Worm (Caenorhabditis elegans) whole organism, late embryonic: ENCODE results near the gene C35A11.3.
A peak's percentile ranks its signal among the peaks of the same experiment; 100 is the strongest.

Experiments used
- C38D4.7 ChIP-seq: fragments of 200-800 bp; sonication (Bioruptor generic); optimal IDR thresholded peaks from 2 replicates; lab custom pipeline; 2018; ENCODE audit warnings: mild to moderate bottlenecking, missing genetic modification characterization, moderate library complexity, missing compliant biosample characterization
- K09A11.1 ChIP-seq: sonication (generic microtip); optimal IDR thresholded peaks from 2 replicates; lab custom pipeline; 2017; ENCODE audit warnings: antibody characterized with exemption, mild to moderate bottlenecking, missing genetic modification characterization, missing compliant biosample characterization; ENCODE audit not compliant: insufficient read depth
- T23F11.4 ChIP-seq: fragments of 200-800 bp; sonication (Bioruptor generic); optimal IDR thresholded peaks from 2 replicates; lab custom pipeline; 2018; ENCODE audit warnings: mild to moderate bottlenecking, missing genetic modification characterization, missing compliant biosample characterization
- Y22D7AL.16 ChIP-seq: sonication (generic microtip); optimal IDR thresholded peaks from 2 replicates; lab custom pipeline; 2016; ENCODE audit warnings: missing genetic modification characterization, missing compliant biosample characterization
- ama-1 ChIP-seq: fragments of 150-350 bp; optimal IDR thresholded peaks from 2 replicates; lab custom pipeline; 2014
- ceh-18 ChIP-seq: sonication (generic microtip); optimal IDR thresholded peaks from 2 replicates; lab custom pipeline; 2016; ENCODE audit warnings: missing genetic modification characterization, missing compliant biosample characterization
- ceh-19 ChIP-seq: fragments of 200-800 bp; sonication (Bioruptor generic); optimal IDR thresholded peaks from 2 replicates; lab custom pipeline; 2018; ENCODE audit warnings: mild to moderate bottlenecking, missing genetic modification characterization, missing compliant biosample characterization
- ceh-2 ChIP-seq: sonication (generic microtip); optimal IDR thresholded peaks from 2 replicates; lab custom pipeline; 2016; ENCODE audit warnings: missing genotype, missing genetic modification characterization, missing compliant biosample characterization
- ceh-22 ChIP-seq: sonication (generic microtip); optimal IDR thresholded peaks from 2 replicates; lab custom pipeline; 2017; ENCODE audit warnings: missing biosample characterization, missing genetic modification characterization
- ceh-24 ChIP-seq: sonication (generic microtip); optimal IDR thresholded peaks from 2 replicates; lab custom pipeline; 2016; ENCODE audit warnings: mild to moderate bottlenecking, missing genetic modification characterization, missing compliant biosample characterization
- ceh-31 ChIP-seq: sonication (generic microtip); optimal IDR thresholded peaks from 2 replicates; lab custom pipeline; 2016; ENCODE audit warnings: missing genetic modification characterization, missing compliant biosample characterization
- ceh-34 ChIP-seq: sonication (generic microtip); optimal IDR thresholded peaks from 2 replicates; lab custom pipeline; 2016; ENCODE audit warnings: mild to moderate bottlenecking, missing genetic modification characterization, missing compliant biosample characterization
- ceh-45 ChIP-seq: fragments of 200-800 bp; sonication (Bioruptor generic); IDR thresholded peaks from 2 replicates; pipeline ENCODE4 v1.3.6; 2022; ENCODE audit warnings: missing genetic modification reagents, missing genetic modification characterization, missing compliant biosample characterization
- ceh-48 ChIP-seq: sonication (generic microtip); optimal IDR thresholded peaks from 2 replicates; lab custom pipeline; 2016; ENCODE audit warnings: missing genetic modification characterization, inconsistent platforms, missing compliant biosample characterization
- ceh-9 ChIP-seq: sonication (generic microtip); optimal IDR thresholded peaks from 2 replicates; lab custom pipeline; 2016; ENCODE audit warnings: mild to moderate bottlenecking, missing genetic modification characterization, inconsistent platforms, missing compliant biosample characterization
- dmd-4 ChIP-seq: sonication (generic microtip); optimal IDR thresholded peaks from 2 replicates; lab custom pipeline; 2016; ENCODE audit warnings: borderline replicate concordance, missing genetic modification characterization, missing compliant biosample characterization
- dve-1 ChIP-seq: sonication (generic microtip); optimal IDR thresholded peaks from 2 replicates; lab custom pipeline; 2017; ENCODE audit warnings: antibody characterized with exemption, mild to moderate bottlenecking, missing genetic modification characterization, missing compliant biosample characterization
- elt-2 ChIP-seq: sonication (generic microtip); optimal IDR thresholded peaks from 2 replicates; lab custom pipeline; 2016; ENCODE audit warnings: missing genetic modification reagents, missing genetic modification characterization, missing compliant biosample characterization
- elt-4 ChIP-seq: sonication (generic microtip); optimal IDR thresholded peaks from 2 replicates; lab custom pipeline; 2016; ENCODE audit warnings: missing genetic modification characterization, missing compliant biosample characterization
- fax-1 ChIP-seq: sonication (generic microtip); optimal IDR thresholded peaks from 2 replicates; lab custom pipeline; 2016; ENCODE audit warnings: missing genotype, missing genetic modification characterization, missing compliant biosample characterization
- fkh-6 ChIP-seq: sonication (generic microtip); optimal IDR thresholded peaks from 2 replicates; lab custom pipeline; 2016; ENCODE audit warnings: missing genetic modification characterization, missing compliant biosample characterization
- hlh-15 ChIP-seq: sonication (generic microtip); optimal IDR thresholded peaks from 2 replicates; lab custom pipeline; 2016; ENCODE audit warnings: missing genetic modification characterization, missing compliant biosample characterization
- hlh-6 ChIP-seq: sonication (generic microtip); optimal IDR thresholded peaks from 2 replicates; lab custom pipeline; 2016; ENCODE audit warnings: missing genotype, missing genetic modification characterization, missing compliant biosample characterization
- hlh-8 ChIP-seq: sonication (generic microtip); optimal IDR thresholded peaks from 2 replicates; lab custom pipeline; 2016; ENCODE audit warnings: missing genotype, missing genetic modification characterization, missing compliant biosample characterization
- nhr-11 ChIP-seq: fragments of 150-350 bp; optimal IDR thresholded peaks from 2 replicates; lab custom pipeline; 2014; ENCODE audit warnings: missing biosample characterization, missing genetic modification characterization
- npax-4 ChIP-seq: sonication (generic microtip); optimal IDR thresholded peaks from 2 replicates; lab custom pipeline; 2016; ENCODE audit warnings: missing genetic modification characterization, missing compliant biosample characterization
- pax-1 ChIP-seq: fragments of 150-350 bp; optimal IDR thresholded peaks from 2 replicates; lab custom pipeline; 2014; ENCODE audit warnings: missing biosample characterization, missing genetic modification characterization
- pha-4 ChIP-seq: fragments of 150-350 bp; optimal IDR thresholded peaks from 2 replicates; lab custom pipeline; 2018; ENCODE audit warnings: missing biosample characterization, missing genetic modification reagents, missing genetic modification characterization
- pros-1 ChIP-seq: fragments of 150-350 bp; optimal IDR thresholded peaks from 2 replicates; lab custom pipeline; 2014; ENCODE audit warnings: missing biosample characterization, missing genetic modification reagents, missing genetic modification characterization
- ref-2 ChIP-seq: sonication (generic microtip); optimal IDR thresholded peaks from 2 replicates; lab custom pipeline; 2016; ENCODE audit warnings: missing genetic modification characterization, missing compliant biosample characterization
- rnt-1 ChIP-seq: sonication (generic microtip); optimal IDR thresholded peaks from 2 replicates; lab custom pipeline; 2016; ENCODE audit warnings: missing genetic modification characterization, missing compliant biosample characterization
- sdc-2 ChIP-seq: sonication (generic microtip); optimal IDR thresholded peaks from 2 replicates; lab custom pipeline; 2016; ENCODE audit warnings: missing genotype, missing genetic modification characterization, missing compliant biosample characterization
- sox-4 ChIP-seq: sonication (generic microtip); optimal IDR thresholded peaks from 2 replicates; lab custom pipeline; 2017; ENCODE audit warnings: mild to moderate bottlenecking, missing genetic modification characterization, inconsistent platforms, missing compliant biosample characterization
- ttx-3 ChIP-seq: sonication (generic microtip); optimal IDR thresholded peaks from 2 replicates; lab custom pipeline; 2016; ENCODE audit warnings: missing genetic modification reagents, missing genetic modification characterization, missing compliant biosample characterization
- unc-3 ChIP-seq, 2 experiments: fragments of 200-800 bp in 1 of 2; sonication (Bioruptor generic) in 1 of 2; sonication (generic microtip) in 1 of 2; conservative IDR thresholded peaks in 1 of 2; optimal IDR thresholded peaks in 1 of 2; 2 replicates each; pipeline versions ENCODE4 v1.3.6 to Lab custom; 2016 to 2022; ENCODE audit warnings: missing compliant biosample characterization in 2 of 2, missing genetic modification characterization in 2 of 2, missing genetic modification reagents in 1 of 2
- unc-42 ChIP-seq: sonication (generic microtip); optimal IDR thresholded peaks from 2 replicates; lab custom pipeline; 2016; ENCODE audit warnings: missing genotype, missing genetic modification characterization, missing compliant biosample characterization
- unc-86 ChIP-seq: sonication (generic microtip); optimal IDR thresholded peaks from 2 replicates; lab custom pipeline; 2016; ENCODE audit warnings: missing genetic modification characterization, missing compliant biosample characterization
- ztf-16 ChIP-seq: sonication (generic microtip); optimal IDR thresholded peaks from 2 replicates; lab custom pipeline; 2017; ENCODE audit warnings: missing genetic modification characterization, missing compliant biosample characterization

The C35A11.3 gene

DNA sequence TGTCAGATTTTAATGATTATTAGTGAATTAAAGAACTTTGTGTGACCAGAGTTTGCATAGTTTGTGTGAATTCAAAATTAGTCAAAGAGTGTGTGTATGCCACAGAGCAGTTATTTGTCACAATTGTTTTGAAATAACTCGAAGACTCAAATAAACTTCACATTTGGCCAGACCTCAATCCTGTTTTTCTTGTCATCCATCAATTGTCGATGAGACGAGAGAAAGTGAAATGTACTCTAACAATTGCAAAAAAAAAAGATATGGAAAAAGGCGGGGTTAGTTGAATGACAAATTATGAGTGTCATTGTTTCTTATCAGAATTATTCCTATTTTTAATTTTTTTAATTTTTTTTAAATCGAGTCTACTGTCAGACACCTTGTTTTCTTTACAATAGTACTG, 7.4 kb upstream of the C35A11.3 start, which contains the start of gene T09D3.8:
Gene T09D3.8 (plus strand): TSS at position 301 of the 400 bp plus-strand sequence.
- TF ChIP-seq T23F11.4 (GFP tag; lab: Kevin White, UChicago) (no peak), ama-1 (lab: Kevin White, UChicago) (no peak), ceh-22 (no peak), ceh-34 (tag; lab: Kevin White, UChicago) (no peak), ref-2 (tag; lab: Kevin White, UChicago) (no peak), hlh-8 (tag; lab: Kevin White, UChicago) (no peak)

DNA sequence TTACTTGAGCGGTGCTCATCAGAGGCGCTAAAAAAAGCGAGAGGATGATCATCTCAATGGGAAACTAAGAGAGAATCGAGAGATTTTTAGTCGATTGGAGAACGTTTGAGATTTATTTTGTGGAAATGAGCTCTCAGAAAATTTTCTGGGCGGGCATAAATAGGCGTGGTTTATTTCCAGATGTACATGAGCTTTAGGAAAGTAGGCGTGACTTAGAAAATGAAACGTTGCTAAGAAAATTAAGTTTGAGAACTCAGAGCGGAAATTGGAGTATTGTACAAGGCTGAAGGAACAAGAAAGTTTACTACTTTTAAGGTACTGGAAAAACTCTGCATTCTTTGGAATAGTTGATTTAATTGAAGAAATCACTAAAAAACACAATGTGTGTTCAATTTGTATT, 3.4 kb upstream of the C35A11.3 start, which contains the start of gene T09D3.9:
Gene T09D3.9 (minus strand): TSS at position 101 of the 400 bp plus-strand sequence.
- no peak for TF ChIP-seq C38D4.7 (GFP tag; lab: Kevin White, UChicago)
- no peak for TF ChIP-seq elt-2 (tag; lab: Kevin White, UChicago)
- TF ChIP-seq rnt-1 (tag; lab: Kevin White, UChicago) = no peak
- TF ChIP-seq dmd-4 (tag; lab: Kevin White, UChicago) = no peak
- TF ChIP-seq ztf-16 (tag; lab: Kevin White, UChicago) = no peak
- no peak for TF ChIP-seq pax-1 (tag; lab: Kevin White, UChicago)
- TF ChIP-seq npax-4 (tag; lab: Kevin White, UChicago) = no peak
- TF ChIP-seq pros-1 (tag; lab: Kevin White, UChicago) = no peak

DNA sequence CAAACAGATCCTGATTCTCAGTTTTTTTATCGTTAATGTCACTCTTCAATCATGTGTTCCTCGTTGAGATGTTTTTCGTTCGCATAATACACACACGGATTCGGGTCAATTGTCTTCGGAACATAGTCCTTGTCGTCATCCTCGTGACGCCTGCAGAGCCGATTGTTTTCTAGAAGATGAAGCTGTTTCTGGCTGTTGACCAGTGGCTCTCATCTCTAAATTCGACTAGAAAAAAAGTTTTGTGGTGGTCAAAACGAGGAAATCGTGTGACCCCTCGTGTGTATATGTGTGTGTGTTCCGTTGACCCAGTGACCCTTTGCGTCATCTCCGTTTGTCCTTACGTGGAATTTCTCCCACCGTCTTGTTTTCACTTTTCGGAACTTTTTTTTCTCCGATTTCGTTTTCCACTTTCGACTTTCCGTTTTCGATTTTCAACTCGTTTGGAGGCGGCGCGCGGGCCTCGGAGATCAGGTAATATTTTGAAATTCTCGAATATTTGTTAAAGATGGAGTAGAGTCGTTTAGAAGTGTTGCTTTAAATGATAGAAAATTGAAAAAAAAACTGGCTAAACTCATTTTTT, 13.8 kb downstream of the C35A11.3 start, which contains the start of gene C35A11.2:
Gene C35A11.2 (plus strand): TSS at position 386 of the 580 bp plus-strand sequence.
- TF ChIP-seq pha-4 (tag; lab: Kevin White, UChicago) (no peak), hlh-6 (tag; lab: Kevin White, UChicago) (no peak), pros-1 (tag; lab: Kevin White, UChicago) (no peak)
- TF ChIP-seq, all 69 proteins: peak for 0

DNA sequence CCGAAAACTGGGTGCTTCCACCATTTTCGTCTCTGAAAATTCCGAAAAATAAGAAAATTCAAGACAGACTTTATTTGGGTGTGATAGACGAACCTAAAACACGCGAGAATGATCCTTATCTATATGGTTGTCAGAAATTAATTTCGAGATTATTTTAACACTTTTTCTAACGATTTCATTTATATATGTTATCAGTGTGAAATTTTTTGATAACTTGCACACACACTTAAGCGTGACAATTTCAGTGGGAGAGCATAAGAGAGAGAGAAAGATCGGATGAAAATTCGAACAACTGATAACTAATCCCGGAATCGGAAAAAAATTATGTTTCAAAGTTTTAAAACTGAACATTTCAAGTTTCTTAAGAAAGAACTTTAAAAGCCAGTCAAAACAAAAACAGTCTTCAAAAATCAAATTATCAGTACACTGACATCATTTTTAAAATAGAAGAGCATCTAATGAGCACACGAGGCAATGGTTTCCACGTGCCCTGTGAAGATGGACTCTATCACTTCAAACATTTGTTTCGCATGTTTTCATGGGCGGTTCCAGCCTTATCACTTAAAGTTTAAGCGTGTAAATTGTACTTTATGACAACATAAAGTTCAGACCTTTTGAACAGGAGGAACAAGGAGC, 20.9 kb downstream of the C35A11.3 start, which contains the start of gene C35A11.4:
Gene C35A11.4 (minus strand): TSS at position 156 of the 636 bp plus-strand sequence.
- TF ChIP-seq ceh-45 (GFP tag; lab: Robert Waterston, UW) (no peak), elt-2 (tag; lab: Kevin White, UChicago) (peak; percentile 43)

DNA sequence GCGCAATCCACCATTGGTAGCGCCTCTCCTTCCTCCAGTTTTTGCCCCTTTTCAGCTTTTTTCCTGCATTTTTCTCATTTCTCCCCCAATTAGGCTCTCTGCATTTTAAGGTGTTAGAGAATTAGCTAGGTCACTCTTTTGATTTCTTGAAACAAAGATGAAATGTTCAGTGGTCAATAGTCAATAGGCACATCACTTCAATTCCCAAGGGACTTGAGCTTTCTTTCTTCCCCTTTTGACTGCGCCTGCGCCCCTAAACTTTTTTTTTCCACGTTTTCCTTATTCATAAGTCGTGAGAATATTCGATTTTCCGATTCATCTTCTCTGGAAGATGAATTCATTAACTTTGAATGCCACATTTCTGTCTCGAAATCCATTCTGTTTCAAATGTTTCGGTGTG, 31.7 kb downstream of the C35A11.3 start:
- TF ChIP-seq elt-4 = no peak
- no peak for TF ChIP-seq ceh-19 (GFP tag; lab: Kevin White, UChicago)
- peak; percentile 26 for TF ChIP-seq unc-42 (tag; lab: Kevin White, UChicago)
- no peak for TF ChIP-seq sox-4 (tag; lab: Kevin White, UChicago)
- TF ChIP-seq ceh-18 (tag; lab: Kevin White, UChicago) = no peak
- TF ChIP-seq ceh-24 (tag; lab: Kevin White, UChicago) = no peak
- peak; percentile 83 for TF ChIP-seq unc-3 (GFP tag; conservative IDR thresholded peaks at IDR 0.05; lab: Robert Waterston, UW)
- peak; percentile 84 for TF ChIP-seq unc-3 (tag; optimal IDR thresholded peaks at IDR 0.05; lab: Kevin White, UChicago)

DNA sequence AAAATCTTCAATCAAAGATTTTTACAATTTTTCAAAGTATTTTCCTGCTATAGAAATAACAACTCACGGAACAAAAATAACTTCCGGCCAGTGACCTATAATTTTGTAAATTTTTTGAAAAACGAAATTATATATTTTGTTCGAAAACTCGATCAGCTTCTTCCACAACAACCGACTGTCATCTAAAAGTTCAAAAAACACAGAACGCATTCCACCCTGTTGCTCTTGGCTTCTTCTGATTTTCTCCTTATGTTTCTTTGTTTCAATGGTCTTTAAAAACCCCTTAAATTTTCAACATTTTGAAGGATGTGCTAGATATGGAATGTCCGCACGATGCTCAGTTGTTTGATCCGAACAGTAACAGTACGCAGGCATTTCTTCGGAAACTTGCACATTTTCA, 32.8 kb downstream of the C35A11.3 start, which contains the start of gene dmsr-7:
Gene dmsr-7 (plus strand): TSS at position 301 of the 400 bp plus-strand sequence.
- TF ChIP-seq ceh-2 (no peak), nhr-11 (tag; lab: Kevin White, UChicago) (no peak), ceh-18 (tag; lab: Kevin White, UChicago) (no peak), fkh-6 (tag; lab: Kevin White, UChicago) (no peak), fax-1 (tag; lab: Kevin White, UChicago) (no peak), ceh-31 (no peak), dve-1 (tag; lab: Kevin White, UChicago) (no peak), ceh-9 (tag; lab: Kevin White, UChicago) (no peak), Y22D7AL.16 (tag; lab: Kevin White, UChicago) (no peak), K09A11.1 (tag; lab: Kevin White, UChicago) (no peak), hlh-15 (tag; lab: Kevin White, UChicago) (no peak), unc-42 (tag; lab: Kevin White, UChicago) (no peak), npax-4 (tag; lab: Kevin White, UChicago) (no peak), ceh-48 (tag; lab: Kevin White, UChicago) (no peak), unc-86 (no peak), sdc-2 (tag; lab: Kevin White, UChicago) (no peak), ttx-3 (no peak), hlh-6 (tag; lab: Kevin White, UChicago) (no peak)
